Fruit fly (Drosophila melanogaster) whole organism, embryonic: ENCODE results near the gene CG6785.

Source experiments
- Abd-B ChIP-seq: fragments of 200-800 bp; sonication (Bioruptor generic); optimal IDR thresholded peaks from 2 replicates; lab custom pipeline; 2018; ENCODE audit warnings: missing biosample characterization, mild to moderate bottlenecking, missing genetic modification characterization, moderate library complexity
- BtbVII ChIP-seq: fragments of 200-800 bp; sonication (Bioruptor generic); optimal IDR thresholded peaks from 3 replicates; lab custom pipeline; 2017; ENCODE audit warnings: missing biosample characterization, mild to moderate bottlenecking, missing genetic modification characterization
- C15 ChIP-seq: fragments of 200-800 bp; sonication (Bioruptor generic); IDR thresholded peaks from 3 replicates; pipeline ENCODE4 v1.3.6; 2022; ENCODE audit warnings: missing biosample characterization, missing genetic modification characterization
- CG10431 ChIP-seq: fragments of 200-800 bp; sonication (Bioruptor generic); optimal IDR thresholded peaks from 3 replicates; lab custom pipeline; 2018; ENCODE audit warnings: missing biosample characterization, mild to moderate bottlenecking, missing genetic modification characterization
- CG1602 ChIP-seq: fragments of 200-800 bp; sonication (Bioruptor generic); optimal IDR thresholded peaks from 3 replicates; lab custom pipeline; 2016; ENCODE audit warnings: missing biosample characterization, missing genetic modification characterization
- CG1792 ChIP-seq: fragments of 200-800 bp; sonication (Bioruptor generic); optimal IDR thresholded peaks from 2 replicates; lab custom pipeline; 2016; ENCODE audit warnings: missing biosample characterization, missing genetic modification characterization
- CG2129 ChIP-seq: fragments of 200-800 bp; sonication (Bioruptor generic); IDR thresholded peaks from 2 replicates; pipeline ENCODE4 v1.3.6; 2022; ENCODE audit warnings: missing biosample characterization, missing genetic modification characterization; ENCODE audit not compliant: partially characterized antibody
- CG2199 ChIP-seq: fragments of 200-800 bp; sonication (Bioruptor generic); IDR thresholded peaks from 3 replicates; pipeline ENCODE4 v1.3.6; 2022; ENCODE audit warnings: missing biosample characterization, missing genetic modification characterization
- CG30431 ChIP-seq: fragments of 200-800 bp; sonication (Bioruptor generic); optimal IDR thresholded peaks from 2 replicates; lab custom pipeline; 2017; ENCODE audit warnings: missing biosample characterization, missing genetic modification characterization
- CG32772 ChIP-seq: fragments of 200-800 bp; sonication (Bioruptor generic); IDR thresholded peaks from 2 replicates; pipeline ENCODE4 v1.3.6; 2022; ENCODE audit warnings: missing biosample characterization, missing genetic modification characterization
- CG3847 ChIP-seq: fragments of 200-800 bp; sonication (Bioruptor generic); IDR thresholded peaks from 2 replicates; pipeline ENCODE4 v1.3.6; 2022; ENCODE audit warnings: missing biosample characterization, missing genetic modification characterization
- CG4328 ChIP-seq: fragments of 200-800 bp; sonication (Bioruptor generic); optimal IDR thresholded peaks from 3 replicates; lab custom pipeline; 2017; ENCODE audit warnings: missing biosample characterization, missing genetic modification reagents, missing genetic modification characterization
- CG6654 ChIP-seq: fragments of 200-800 bp; sonication (Bioruptor generic); optimal IDR thresholded peaks from 2 replicates; lab custom pipeline; 2017; ENCODE audit warnings: missing biosample characterization, mild to moderate bottlenecking, missing genetic modification characterization
- CG6689 ChIP-seq: fragments of 200-800 bp; sonication (Bioruptor generic); IDR thresholded peaks from 2 replicates; pipeline ENCODE4 v1.3.6; 2022; ENCODE audit warnings: missing biosample characterization, missing genetic modification characterization
- CG8290 ChIP-seq, 3 experiments: fragments of 200-800 bp; sonication (Bioruptor generic); optimal IDR thresholded peaks; 2 replicates each; lab custom pipeline; 2016 to 2019; ENCODE audit warnings: missing biosample characterization in 3 of 3, missing genetic modification characterization in 3 of 3, mild to moderate bottlenecking in 2 of 3, moderate library complexity in 1 of 3
- CG9727 ChIP-seq: fragments of 200-800 bp; sonication (Bioruptor generic); optimal IDR thresholded peaks from 3 replicates; lab custom pipeline; 2017; ENCODE audit warnings: missing biosample characterization, mild to moderate bottlenecking, missing genetic modification characterization
- CTCF ChIP-seq: fragments of 200-800 bp; sonication (Bioruptor generic); optimal IDR thresholded peaks from 2 replicates; lab custom pipeline; 2017; ENCODE audit warnings: missing biosample characterization, mild to moderate bottlenecking, missing genetic modification characterization, moderate library complexity
- CkIIα-i1 ChIP-seq: fragments of 200-800 bp; sonication (Bioruptor generic); IDR thresholded peaks from 2 replicates; pipeline ENCODE4 v1.3.6; 2022; ENCODE audit warnings: missing biosample characterization, missing genetic modification characterization
- Dip2 ChIP-seq: fragments of 200-800 bp; sonication (Bioruptor generic); IDR thresholded peaks from 2 replicates; pipeline ENCODE4 v1.3.6; 2022; ENCODE audit warnings: missing biosample characterization, missing genetic modification characterization
- ERR ChIP-seq: fragments of 200-800 bp; sonication (Bioruptor generic); optimal IDR thresholded peaks from 2 replicates; lab custom pipeline; 2016; ENCODE audit warnings: missing biosample characterization, missing genetic modification characterization
- Ets65A ChIP-seq: fragments of 200-800 bp; sonication (Bioruptor generic); peaks from one replicate; lab custom pipeline; 2016; ENCODE audit warnings: missing biosample characterization, missing genetic modification characterization
- Kr ChIP-seq: fragments of 200-800 bp; sonication (Bioruptor generic); optimal IDR thresholded peaks from 2 replicates; lab custom pipeline; 2017; ENCODE audit warnings: missing biosample characterization, mild to moderate bottlenecking, missing genetic modification characterization
- Lpt ChIP-seq: fragments of >200 bp; optimal IDR thresholded peaks from 2 replicates; lab custom pipeline; 2018; ENCODE audit warnings: missing biosample characterization, missing genetic modification characterization
- Nf-YC ChIP-seq: fragments of 200-800 bp; optimal IDR thresholded peaks from 3 replicates; lab custom pipeline; 2019; ENCODE audit warnings: missing biosample characterization, mild to moderate bottlenecking, missing genetic modification characterization, moderate library complexity
- Sry-δ ChIP-seq: fragments of 200-800 bp; sonication (Bioruptor generic); optimal IDR thresholded peaks from 2 replicates; lab custom pipeline; 2016; ENCODE audit warnings: missing biosample characterization, missing genetic modification characterization
- Taf1 ChIP-seq: fragments of 200-800 bp; sonication (Bioruptor generic); IDR thresholded peaks from 2 replicates; pipeline ENCODE4 v1.3.6; 2022; ENCODE audit warnings: missing biosample characterization, missing genetic modification characterization
- Xrp1 ChIP-seq: fragments of 200-800 bp; sonication (Bioruptor generic); IDR thresholded peaks from 2 replicates; pipeline ENCODE4 v1.3.6; 2022; ENCODE audit warnings: missing biosample characterization, missing genetic modification characterization
- al ChIP-seq: fragments of 200-800 bp; sonication (Bioruptor generic); IDR thresholded peaks from 2 replicates; pipeline ENCODE4 v1.3.6; 2022; ENCODE audit warnings: missing biosample characterization, missing genetic modification characterization
- cad ChIP-seq: fragments of >200 bp; optimal IDR thresholded peaks from 2 replicates; lab custom pipeline; 2017; ENCODE audit warnings: missing biosample characterization, missing genetic modification characterization
- exex ChIP-seq: fragments of 200-800 bp; sonication (Bioruptor generic); optimal IDR thresholded peaks from 4 replicates; lab custom pipeline; 2018; ENCODE audit warnings: missing biosample characterization, mild to moderate bottlenecking, missing genetic modification characterization, moderate library complexity
- fru ChIP-seq: fragments of >200 bp; optimal IDR thresholded peaks from 2 replicates; lab custom pipeline; 2017
- ftz-f1 ChIP-seq: fragments of 200-800 bp; sonication (Bioruptor generic); optimal IDR thresholded peaks from 2 replicates; lab custom pipeline; 2016; ENCODE audit warnings: missing biosample characterization, missing genetic modification characterization
- gcm ChIP-seq: fragments of 200-800 bp; sonication (Bioruptor generic); optimal IDR thresholded peaks from 2 replicates; lab custom pipeline; 2019; ENCODE audit warnings: missing biosample characterization, mild to moderate bottlenecking, missing genetic modification characterization, moderate library complexity
- gt ChIP-seq: fragments of 200-800 bp; sonication (Bioruptor generic); IDR thresholded peaks from 2 replicates; pipeline ENCODE4 v1.3.6; 2022; ENCODE audit warnings: missing biosample characterization, missing genetic modification characterization
- jing ChIP-seq: fragments of 200-800 bp; sonication (Bioruptor generic); optimal IDR thresholded peaks from 2 replicates; lab custom pipeline; 2018; ENCODE audit warnings: missing biosample characterization, mild to moderate bottlenecking, missing genetic modification characterization
- kni ChIP-seq: fragments of 200-800 bp; sonication (Bioruptor generic); optimal IDR thresholded peaks from 3 replicates; lab custom pipeline; 2017; ENCODE audit warnings: mild to moderate bottlenecking, missing biosample characterization, missing genetic modification reagents, missing genetic modification characterization
- org-1 ChIP-seq: fragments of 200-800 bp; sonication (Bioruptor generic); optimal IDR thresholded peaks from 2 replicates; lab custom pipeline; 2017; ENCODE audit warnings: missing biosample characterization, missing genetic modification characterization
- p53 ChIP-seq: fragments of 200-800 bp; sonication (Bioruptor generic); optimal IDR thresholded peaks from 2 replicates; lab custom pipeline; 2016; ENCODE audit warnings: missing biosample characterization, missing genetic modification characterization
- pzg ChIP-seq: fragments of 200-800 bp; sonication (Bioruptor generic); optimal IDR thresholded peaks from 3 replicates; lab custom pipeline; 2018; ENCODE audit warnings: missing biosample characterization, mild to moderate bottlenecking, missing genetic modification characterization, moderate library complexity
- repo ChIP-seq: fragments of 200-800 bp; sonication (Bioruptor generic); optimal IDR thresholded peaks from 2 replicates; lab custom pipeline; 2016; ENCODE audit warnings: missing biosample characterization, missing genetic modification characterization
- row ChIP-seq: fragments of 200-800 bp; sonication (Bioruptor generic); IDR thresholded peaks from 3 replicates; pipeline ENCODE4 v1.3.6; 2022; ENCODE audit warnings: missing biosample characterization, missing genetic modification characterization
- sens ChIP-seq: fragments of 200-800 bp; sonication (Bioruptor generic); peaks from one replicate; lab custom pipeline; 2016; ENCODE audit warnings: missing biosample characterization, missing genetic modification characterization
- shn ChIP-seq: fragments of 200-800 bp; sonication (Bioruptor generic); optimal IDR thresholded peaks from 3 replicates; lab custom pipeline; 2016; ENCODE audit warnings: missing biosample characterization, missing genetic modification characterization
- so ChIP-seq: fragments of 200-800 bp; sonication (Bioruptor generic); IDR thresholded peaks from 3 replicates; pipeline ENCODE4 v1.3.6; 2022; ENCODE audit warnings: missing biosample characterization, missing genetic modification characterization
- sob ChIP-seq: fragments of 200-800 bp; sonication (Bioruptor generic); IDR thresholded peaks from 2 replicates; pipeline ENCODE4 v1.3.6; 2022; ENCODE audit warnings: missing biosample characterization, missing genetic modification characterization
- stc ChIP-seq: fragments of 200-800 bp; sonication (Bioruptor generic); IDR thresholded peaks from 2 replicates; pipeline ENCODE4 v1.3.6; 2022; ENCODE audit warnings: missing biosample characterization, missing genetic modification characterization
- tin ChIP-seq: fragments of 200-800 bp; sonication (Bioruptor generic); optimal IDR thresholded peaks from 3 replicates; lab custom pipeline; 2016; ENCODE audit warnings: missing biosample characterization, missing genetic modification characterization
- trh ChIP-seq: fragments of 200-800 bp; sonication (Bioruptor generic); optimal IDR thresholded peaks from 2 replicates; lab custom pipeline; 2016; ENCODE audit warnings: missing biosample characterization, missing genetic modification characterization
- vnd ChIP-seq: fragments of 200-800 bp; sonication (Bioruptor generic); IDR thresholded peaks from 3 replicates; pipeline ENCODE4 v1.3.6; 2022; ENCODE audit warnings: missing biosample characterization, missing genetic modification characterization; ENCODE audit not compliant: partially characterized antibody
- zfh2 ChIP-seq: fragments of 200-800 bp; sonication (Bioruptor generic); optimal IDR thresholded peaks from 2 replicates; lab custom pipeline; 2016; ENCODE audit warnings: missing biosample characterization, missing genetic modification characterization

CG6785 gene

DNA sequence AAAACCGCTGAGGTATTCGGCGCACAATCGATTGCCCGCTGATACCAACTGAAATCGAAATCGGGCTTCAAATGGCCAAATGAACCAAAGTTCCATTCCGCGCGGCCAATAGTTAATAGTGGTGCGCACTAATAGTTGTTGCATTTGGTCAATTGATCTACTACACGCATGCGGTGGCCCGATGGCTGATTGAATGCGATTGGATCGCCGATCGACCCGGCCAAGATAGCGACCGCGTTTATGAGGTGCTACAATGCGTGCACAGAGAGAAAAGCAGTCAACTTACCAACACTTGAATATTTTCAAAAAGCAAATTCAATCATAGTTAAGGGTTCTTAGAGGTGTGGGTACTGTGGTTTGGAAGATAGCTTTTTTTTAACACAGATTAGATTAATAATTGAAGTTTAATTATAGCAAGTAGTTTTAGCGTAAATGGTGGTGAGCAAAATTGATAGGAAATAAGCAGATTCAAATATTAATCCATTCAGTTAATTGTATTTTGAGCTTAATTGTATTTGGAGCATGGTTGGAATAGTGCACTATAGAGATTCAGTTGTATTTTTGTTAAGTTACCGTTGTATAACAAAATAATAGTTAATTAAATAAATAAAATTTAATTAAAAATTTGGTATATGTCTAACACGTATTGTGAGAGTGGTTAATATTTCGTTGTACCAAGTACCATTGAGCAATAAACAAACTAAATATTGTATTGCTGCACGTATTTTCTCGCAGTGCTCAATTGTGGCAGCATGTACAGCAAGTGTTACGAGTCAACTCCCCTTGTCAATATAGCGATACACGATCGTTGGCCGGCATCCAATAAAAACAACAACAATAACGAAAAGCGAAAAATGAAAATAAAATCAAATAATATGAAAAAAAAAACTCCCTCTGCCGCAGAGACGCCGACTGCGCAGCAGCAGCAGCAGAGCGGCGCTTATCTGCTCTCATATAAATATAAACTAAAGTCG, 18.3 kb downstream of the CG6785 start (continued):
- TF ChIP-seq sens (GFP tag; lab: Kevin White, UChicago) (peak; percentile 68), C15 (GFP tag; lab: Robert Waterston, UW) (0 out of 3 replicates have a peak, but pooled peaks have one; percentile 23), CG2199 (GFP tag; lab: Robert Waterston, UW) (0 out of 3 replicates have a peak, but pooled peaks have one; percentile 69), p53 (GFP tag; lab: Kevin White, UChicago) (no peak), zfh2 (GFP tag; lab: Kevin White, UChicago) (no peak), ERR (GFP tag; lab: Kevin White, UChicago) (no peak), Lpt (GFP tag; lab: Kevin White, UChicago) (no peak), Xrp1 (no peak; the same call in none of the 2 replicates), jing (GFP tag; lab: Kevin White, UChicago) (no peak), CG1602 (GFP tag; lab: Kevin White, UChicago) (peak; percentile 68), cad (GFP tag; lab: Kevin White, UChicago) (no peak), pzg (GFP tag; lab: Kevin White, UChicago) (peak; percentile 3), Ets65A (GFP tag; lab: Kevin White, UChicago) (peak; percentile 95), CG8290 (GFP tag; optimal IDR thresholded peaks at IDR 0.05; lab: Kevin White, UChicago) (no peak), CG8290 (tag; optimal IDR thresholded peaks at IDR 0.05; lab: Kevin White, UChicago) (peak in 1 of 2 experiments; percentile 69), org-1 (GFP tag; lab: Kevin White, UChicago) (peak; percentile 63), CTCF (GFP tag; lab: Kevin White, UChicago) (no peak), BtbVII (GFP tag; lab: Kevin White, UChicago) (no peak), shn (GFP tag; lab: Kevin White, UChicago) (no peak), exex (tag; lab: Kevin White, UChicago) (peak; percentile 52), so (GFP tag; lab: Robert Waterston, UW) (peak; percentile 39; the same call in 1 of the 3 replicates), Kr (GFP tag; lab: Kevin White, UChicago) (no peak), CG9727 (peak; percentile 77), trh (GFP tag; lab: Kevin White, UChicago) (peak; percentile 31), CG6654 (GFP tag; lab: Kevin White, UChicago) (peak; percentile 34), row (GFP tag; lab: Robert Waterston, UW) (peak; percentile 69; the same call in 2 of the 3 replicates), sob (peak; percentile 45), CG1792 (no peak), Abd-B (GFP tag; lab: Kevin White, UChicago) (peak; percentile 29), Sry-δ (GFP tag; lab: Kevin White, UChicago) (peak; percentile 29), CG2129 (no peak), ftz-f1 (GFP tag; lab: Kevin White, UChicago) (no peak), CG4328 (GFP tag; lab: Kevin White, UChicago) (peak; percentile 34), Taf1 (GFP tag; lab: Robert Waterston, UW) (peak; percentile 29; the same call in 1 of the 2 replicates), tin (peak; percentile 30), Dip2 (no peak), Nf-YC (tag; lab: Kevin White, UChicago) (peak; percentile 52), gcm (GFP tag; lab: Kevin White, UChicago) (peak; percentile 20), CG30431 (GFP tag; lab: Kevin White, UChicago) (peak; percentile 60), CkIIα-i1 (GFP tag; lab: Robert Waterston, UW) (no peak), kni (GFP tag; lab: Kevin White, UChicago) (peak; percentile 68), fru (lab: Kevin White, UChicago) (no peak), repo (GFP tag; lab: Kevin White, UChicago) (no peak), CG6689 (GFP tag; lab: Robert Waterston, UW) (no peak; the same call in none of the 2 replicates), CG3847 (GFP tag; lab: Robert Waterston, UW) (no peak; the same call in 1 of the 2 replicates), al (GFP tag; lab: Robert Waterston, UW) (no peak), stc (GFP tag; lab: Robert Waterston, UW) (0 out of 2 replicates have a peak, but pooled peaks have one; percentile 25), CG10431 (peak; percentile 17), CG32772 (peak; percentile 27), vnd (GFP tag; lab: Robert Waterston, UW) (no peak), gt (GFP tag; lab: Robert Waterston, UW) (no peak)
